Worm (Caenorhabditis elegans) whole organism, late embryonic: ENCODE measurements around the gene F35B12.10.
A peak's percentile ranks its signal among the peaks of the same experiment; 100 is the strongest.

Source experiments
- C08G9.2 ChIP-seq: sonication (generic microtip); optimal IDR thresholded peaks from 2 replicates; lab custom pipeline; 2016; ENCODE audit warnings: mild to moderate bottlenecking, missing genetic modification characterization, moderate library complexity, missing compliant biosample characterization
- C38D4.7 ChIP-seq: fragments of 200-800 bp; sonication (Bioruptor generic); optimal IDR thresholded peaks from 2 replicates; lab custom pipeline; 2018; ENCODE audit warnings: mild to moderate bottlenecking, missing genetic modification characterization, moderate library complexity, missing compliant biosample characterization
- K02D7.2 ChIP-seq: sonication (generic microtip); optimal IDR thresholded peaks from 2 replicates; lab custom pipeline; 2017; ENCODE audit warnings: mild to moderate bottlenecking, missing genetic modification characterization, missing compliant biosample characterization
- K09A11.1 ChIP-seq: sonication (generic microtip); optimal IDR thresholded peaks from 2 replicates; lab custom pipeline; 2017; ENCODE audit warnings: antibody characterized with exemption, mild to moderate bottlenecking, missing genetic modification characterization, missing compliant biosample characterization; ENCODE audit not compliant: insufficient read depth
- T23F11.4 ChIP-seq: fragments of 200-800 bp; sonication (Bioruptor generic); optimal IDR thresholded peaks from 2 replicates; lab custom pipeline; 2018; ENCODE audit warnings: mild to moderate bottlenecking, missing genetic modification characterization, missing compliant biosample characterization
- Y22D7AL.16 ChIP-seq: sonication (generic microtip); optimal IDR thresholded peaks from 2 replicates; lab custom pipeline; 2016; ENCODE audit warnings: missing genetic modification characterization, missing compliant biosample characterization
- ahr-1 ChIP-seq: sonication (generic microtip); optimal IDR thresholded peaks from 2 replicates; lab custom pipeline; 2016; ENCODE audit warnings: missing genetic modification characterization, missing compliant biosample characterization
- ceh-14 ChIP-seq: sonication (generic microtip); optimal IDR thresholded peaks from 2 replicates; lab custom pipeline; 2016; ENCODE audit warnings: missing genotype, missing genetic modification characterization, missing compliant biosample characterization
- ceh-18 ChIP-seq: sonication (generic microtip); optimal IDR thresholded peaks from 2 replicates; lab custom pipeline; 2016; ENCODE audit warnings: missing genetic modification characterization, missing compliant biosample characterization
- ceh-19 ChIP-seq: fragments of 200-800 bp; sonication (Bioruptor generic); optimal IDR thresholded peaks from 2 replicates; lab custom pipeline; 2018; ENCODE audit warnings: mild to moderate bottlenecking, missing genetic modification characterization, missing compliant biosample characterization
- ceh-2 ChIP-seq: sonication (generic microtip); optimal IDR thresholded peaks from 2 replicates; lab custom pipeline; 2016; ENCODE audit warnings: missing genotype, missing genetic modification characterization, missing compliant biosample characterization
- ceh-24 ChIP-seq: sonication (generic microtip); optimal IDR thresholded peaks from 2 replicates; lab custom pipeline; 2016; ENCODE audit warnings: mild to moderate bottlenecking, missing genetic modification characterization, missing compliant biosample characterization
- ceh-30 ChIP-seq: fragments of 150-350 bp; optimal IDR thresholded peaks from 2 replicates; lab custom pipeline; 2014; ENCODE audit warnings: missing biosample characterization, missing genetic modification characterization
- ceh-31 ChIP-seq: sonication (generic microtip); optimal IDR thresholded peaks from 2 replicates; lab custom pipeline; 2016; ENCODE audit warnings: missing genetic modification characterization, missing compliant biosample characterization
- ceh-34 ChIP-seq: sonication (generic microtip); optimal IDR thresholded peaks from 2 replicates; lab custom pipeline; 2016; ENCODE audit warnings: mild to moderate bottlenecking, missing genetic modification characterization, missing compliant biosample characterization
- ceh-45 ChIP-seq: fragments of 200-800 bp; sonication (Bioruptor generic); IDR thresholded peaks from 2 replicates; pipeline ENCODE4 v1.3.6; 2022; ENCODE audit warnings: missing genetic modification reagents, missing genetic modification characterization, missing compliant biosample characterization
- ceh-48 ChIP-seq: sonication (generic microtip); optimal IDR thresholded peaks from 2 replicates; lab custom pipeline; 2016; ENCODE audit warnings: missing genetic modification characterization, inconsistent platforms, missing compliant biosample characterization
- dmd-4 ChIP-seq: sonication (generic microtip); optimal IDR thresholded peaks from 2 replicates; lab custom pipeline; 2016; ENCODE audit warnings: borderline replicate concordance, missing genetic modification characterization, missing compliant biosample characterization
- dve-1 ChIP-seq: sonication (generic microtip); optimal IDR thresholded peaks from 2 replicates; lab custom pipeline; 2017; ENCODE audit warnings: antibody characterized with exemption, mild to moderate bottlenecking, missing genetic modification characterization, missing compliant biosample characterization
- elt-2 ChIP-seq: sonication (generic microtip); optimal IDR thresholded peaks from 2 replicates; lab custom pipeline; 2016; ENCODE audit warnings: missing genetic modification reagents, missing genetic modification characterization, missing compliant biosample characterization
- ets-4 ChIP-seq: sonication (generic microtip); optimal IDR thresholded peaks from 2 replicates; lab custom pipeline; 2016; ENCODE audit warnings: missing genetic modification characterization, missing compliant biosample characterization
- eyg-1 ChIP-seq: sonication (generic microtip); optimal IDR thresholded peaks from 2 replicates; lab custom pipeline; 2016; ENCODE audit warnings: missing genotype, missing genetic modification characterization, missing compliant biosample characterization
- fax-1 ChIP-seq: sonication (generic microtip); optimal IDR thresholded peaks from 2 replicates; lab custom pipeline; 2016; ENCODE audit warnings: missing genotype, missing genetic modification characterization, missing compliant biosample characterization
- fkh-10 ChIP-seq: fragments of 150-350 bp; optimal IDR thresholded peaks from 2 replicates; lab custom pipeline; 2014; ENCODE audit warnings: missing biosample characterization, missing genetic modification reagents, missing genetic modification characterization
- hlh-13 ChIP-seq: fragments of 200-800 bp; sonication (Bioruptor generic); optimal IDR thresholded peaks from 2 replicates; lab custom pipeline; 2018; ENCODE audit warnings: mild to moderate bottlenecking, missing genetic modification characterization, missing compliant biosample characterization
- hlh-30 ChIP-seq: sonication (generic microtip); optimal IDR thresholded peaks from 2 replicates; lab custom pipeline; 2017; ENCODE audit warnings: antibody characterized with exemption, missing genetic modification characterization, missing compliant biosample characterization; ENCODE audit not compliant: insufficient read depth
- hlh-6 ChIP-seq: sonication (generic microtip); optimal IDR thresholded peaks from 2 replicates; lab custom pipeline; 2016; ENCODE audit warnings: missing genotype, missing genetic modification characterization, missing compliant biosample characterization
- hlh-8 ChIP-seq: sonication (generic microtip); optimal IDR thresholded peaks from 2 replicates; lab custom pipeline; 2016; ENCODE audit warnings: missing genotype, missing genetic modification characterization, missing compliant biosample characterization
- lim-6 ChIP-seq: sonication (generic microtip); optimal IDR thresholded peaks from 2 replicates; lab custom pipeline; 2016; ENCODE audit warnings: missing genetic modification characterization, missing compliant biosample characterization
- madf-2 ChIP-seq: sonication (generic microtip); optimal IDR thresholded peaks from 2 replicates; lab custom pipeline; 2017; ENCODE audit warnings: missing genetic modification characterization, missing compliant biosample characterization
- nhr-232 ChIP-seq: sonication (generic microtip); optimal IDR thresholded peaks from 2 replicates; lab custom pipeline; 2016; ENCODE audit warnings: missing genetic modification characterization, missing compliant biosample characterization
- pag-3 ChIP-seq: sonication (generic microtip); optimal IDR thresholded peaks from 2 replicates; lab custom pipeline; 2016; ENCODE audit warnings: missing compliant biosample characterization, missing genetic modification characterization, borderline replicate concordance
- pat-9 ChIP-seq: fragments of 200-800 bp; sonication (Bioruptor generic); optimal IDR thresholded peaks from 2 replicates; lab custom pipeline; 2018; ENCODE audit warnings: mild to moderate bottlenecking, missing genetic modification characterization, moderate library complexity, missing compliant biosample characterization
- pax-1 ChIP-seq: fragments of 150-350 bp; optimal IDR thresholded peaks from 2 replicates; lab custom pipeline; 2014; ENCODE audit warnings: missing biosample characterization, missing genetic modification characterization
- pha-2 ChIP-seq: sonication (generic microtip); optimal IDR thresholded peaks from 2 replicates; lab custom pipeline; 2017; ENCODE audit warnings: mild to moderate bottlenecking, missing genetic modification characterization, missing compliant biosample characterization
- pha-4 ChIP-seq: fragments of 150-350 bp; optimal IDR thresholded peaks from 2 replicates; lab custom pipeline; 2018; ENCODE audit warnings: missing biosample characterization, missing genetic modification reagents, missing genetic modification characterization
- ref-2 ChIP-seq: sonication (generic microtip); optimal IDR thresholded peaks from 2 replicates; lab custom pipeline; 2016; ENCODE audit warnings: missing genetic modification characterization, missing compliant biosample characterization
- rnt-1 ChIP-seq: sonication (generic microtip); optimal IDR thresholded peaks from 2 replicates; lab custom pipeline; 2016; ENCODE audit warnings: missing genetic modification characterization, missing compliant biosample characterization
- sox-2 ChIP-seq: fragments of 200-800 bp; sonication (Bioruptor generic); IDR thresholded peaks from 2 replicates; pipeline ENCODE4 v1.3.6; 2022; ENCODE audit warnings: missing genetic modification reagents, missing genetic modification characterization, missing compliant biosample characterization
- sox-4 ChIP-seq: sonication (generic microtip); optimal IDR thresholded peaks from 2 replicates; lab custom pipeline; 2017; ENCODE audit warnings: mild to moderate bottlenecking, missing genetic modification characterization, inconsistent platforms, missing compliant biosample characterization
- tbx-2 ChIP-seq: sonication (generic microtip); optimal IDR thresholded peaks from 2 replicates; lab custom pipeline; 2016; ENCODE audit warnings: missing genetic modification characterization, missing compliant biosample characterization
- ttx-3 ChIP-seq: sonication (generic microtip); optimal IDR thresholded peaks from 2 replicates; lab custom pipeline; 2016; ENCODE audit warnings: missing genetic modification reagents, missing genetic modification characterization, missing compliant biosample characterization
- unc-3 ChIP-seq, 2 experiments: fragments of 200-800 bp in 1 of 2; sonication (Bioruptor generic) in 1 of 2; sonication (generic microtip) in 1 of 2; conservative IDR thresholded peaks in 1 of 2; optimal IDR thresholded peaks in 1 of 2; 2 replicates each; pipeline versions ENCODE4 v1.3.6 to Lab custom; 2016 to 2022; ENCODE audit warnings: missing compliant biosample characterization in 2 of 2, missing genetic modification characterization in 2 of 2, missing genetic modification reagents in 1 of 2
- unc-42 ChIP-seq: sonication (generic microtip); optimal IDR thresholded peaks from 2 replicates; lab custom pipeline; 2016; ENCODE audit warnings: missing genotype, missing genetic modification characterization, missing compliant biosample characterization
- unc-55 ChIP-seq: sonication (generic microtip); optimal IDR thresholded peaks from 2 replicates; lab custom pipeline; 2017; ENCODE audit warnings: missing biosample characterization, missing genetic modification reagents, missing genetic modification characterization
- ztf-16 ChIP-seq: sonication (generic microtip); optimal IDR thresholded peaks from 2 replicates; lab custom pipeline; 2017; ENCODE audit warnings: missing genetic modification characterization, missing compliant biosample characterization

F35B12.10 gene

DNA sequence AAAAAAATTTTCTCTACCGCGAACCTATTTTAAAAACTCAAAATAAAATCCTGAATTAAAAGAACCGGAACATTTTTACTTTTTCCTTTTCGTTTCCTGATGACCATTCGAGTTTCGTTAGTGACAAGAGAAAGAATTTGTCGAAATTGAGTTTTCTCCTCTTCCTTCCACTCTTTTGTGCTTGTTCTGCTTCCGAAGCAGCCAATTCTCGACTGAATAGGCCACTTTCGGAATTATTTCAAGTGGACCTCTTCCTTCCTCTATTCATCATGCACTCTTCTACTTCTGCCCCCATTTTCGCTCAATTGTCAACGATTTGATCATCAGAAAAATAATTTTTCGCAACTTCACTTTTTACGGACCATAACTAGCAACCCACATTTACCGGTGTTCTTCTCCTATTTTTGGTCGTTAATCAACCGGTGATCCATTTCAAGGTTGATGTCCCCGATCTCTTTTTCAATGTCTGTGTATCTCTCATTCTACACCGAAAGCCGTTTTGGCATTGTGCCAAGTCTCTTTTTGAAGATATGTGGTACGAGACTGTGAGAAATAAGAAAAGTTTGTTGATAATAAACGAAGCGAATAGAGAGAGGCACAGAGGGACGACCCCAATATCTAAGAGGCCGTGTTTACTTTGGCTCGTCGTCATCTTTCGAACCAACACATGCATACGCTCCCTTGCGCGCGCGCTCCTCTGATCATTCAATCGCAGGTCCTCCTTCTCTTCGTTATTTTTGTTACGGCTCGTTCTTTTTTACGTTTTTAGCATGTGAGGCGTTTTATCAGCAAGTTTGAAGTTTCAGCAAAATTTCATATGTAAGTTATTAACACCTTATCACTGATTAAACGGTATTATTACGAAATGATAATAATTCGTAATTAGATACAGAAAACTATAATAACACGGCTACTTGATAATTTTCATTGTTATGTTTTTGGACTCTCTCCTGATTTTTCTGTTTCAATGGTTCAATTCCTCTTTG, 45.8 kb upstream of the F35B12.10 start:
- peak; percentile 5 for TF ChIP-seq fkh-10 (GFP tag; lab: Kevin White, UChicago)
- no peak for TF ChIP-seq ztf-16 (tag; lab: Kevin White, UChicago)
- TF ChIP-seq elt-2 = peak; percentile 68
- peak; percentile 89 for TF ChIP-seq unc-42 (tag; lab: Kevin White, UChicago)
- no peak for TF ChIP-seq ahr-1 (tag; lab: Kevin White, UChicago)
- no peak for TF ChIP-seq eyg-1 (tag; lab: Kevin White, UChicago)
- TF ChIP-seq ceh-18 (tag; lab: Kevin White, UChicago) = no peak
- TF ChIP-seq pha-2 (tag; lab: Kevin White, UChicago) = peak; percentile 7
- TF ChIP-seq pat-9 (tag; lab: Kevin White, UChicago) = no peak

ce11 chrV:11673746-11674365, 44.8 kb upstream of the F35B12.10 start:
- TF ChIP-seq ceh-48 (tag; lab: Kevin White, UChicago) = no peak
- TF ChIP-seq Y22D7AL.16 (tag; lab: Kevin White, UChicago) = no peak
- no peak for TF ChIP-seq ceh-45
- TF ChIP-seq ceh-30 = no peak
- TF ChIP-seq sox-2 (GFP tag; lab: Robert Waterston, UW) = peak; percentile 9; the same call in 1 of the 2 replicates
- TF ChIP-seq ztf-16 (tag; lab: Kevin White, UChicago) = no peak
- TF ChIP-seq T23F11.4 = no peak
- TF ChIP-seq C38D4.7 (GFP tag; lab: Kevin White, UChicago) = no peak
- TF ChIP-seq rnt-1 (tag; lab: Kevin White, UChicago) = peak; percentile 13
- TF ChIP-seq ceh-31 = peak; percentile 3
- no peak for TF ChIP-seq ceh-19
- TF ChIP-seq hlh-8 = no peak
- TF ChIP-seq C08G9.2 = no peak
- TF ChIP-seq madf-2 (tag; lab: Kevin White, UChicago) = no peak
- TF ChIP-seq pag-3 (tag; lab: Kevin White, UChicago) = no peak
- TF ChIP-seq tbx-2 (tag; lab: Kevin White, UChicago) = peak; percentile 1
- TF ChIP-seq hlh-6 (tag; lab: Kevin White, UChicago) = no peak
- TF ChIP-seq hlh-13 = no peak
- no peak for TF ChIP-seq ets-4 (tag; lab: Kevin White, UChicago)
- TF ChIP-seq pat-9 (tag; lab: Kevin White, UChicago) = no peak
- TF ChIP-seq ceh-24 (tag; lab: Kevin White, UChicago) = no peak
- TF ChIP-seq dve-1 (tag; lab: Kevin White, UChicago) = no peak
- no peak for TF ChIP-seq unc-3 (GFP tag; conservative IDR thresholded peaks at IDR 0.05; lab: Robert Waterston, UW)
- TF ChIP-seq unc-3 (tag; optimal IDR thresholded peaks at IDR 0.05; lab: Kevin White, UChicago) = no peak
- TF ChIP-seq nhr-232 (tag; lab: Kevin White, UChicago) = no peak
- no peak for TF ChIP-seq ceh-14
- peak; percentile 65 for TF ChIP-seq hlh-30 (tag; lab: Kevin White, UChicago)
- TF ChIP-seq ceh-2 (tag; lab: Kevin White, UChicago) = no peak
- peak; percentile 27 for TF ChIP-seq pax-1
- TF ChIP-seq ref-2 (tag; lab: Kevin White, UChicago) = peak; percentile 57
- no peak for TF ChIP-seq pha-4 (tag; lab: Kevin White, UChicago)
- no peak for TF ChIP-seq sox-4
- no peak for TF ChIP-seq ttx-3 (tag; lab: Kevin White, UChicago)
- TF ChIP-seq K09A11.1 (tag; lab: Kevin White, UChicago) = no peak
- TF ChIP-seq K02D7.2 = no peak
- no peak for TF ChIP-seq unc-55 (GFP tag; lab: Kevin White, UChicago)
- TF ChIP-seq fax-1 = no peak
- TF ChIP-seq dmd-4 (tag; lab: Kevin White, UChicago) = no peak
- no peak for TF ChIP-seq ceh-18 (tag; lab: Kevin White, UChicago)
- TF ChIP-seq lim-6 (tag; lab: Kevin White, UChicago) = no peak
- TF ChIP-seq ceh-34 (tag; lab: Kevin White, UChicago) = no peak
- no peak for TF ChIP-seq ahr-1 (tag; lab: Kevin White, UChicago)
